Worm (Caenorhabditis elegans) whole organism, late embryonic: ENCODE measurements around the gene C09H5.7.

Experiments used
- C08G9.2 ChIP-seq: sonication (generic microtip); optimal IDR thresholded peaks from 2 replicates; lab custom pipeline; 2016; ENCODE audit warnings: mild to moderate bottlenecking, missing genetic modification characterization, moderate library complexity, missing compliant biosample characterization
- K02D7.2 ChIP-seq: sonication (generic microtip); optimal IDR thresholded peaks from 2 replicates; lab custom pipeline; 2017; ENCODE audit warnings: mild to moderate bottlenecking, missing genetic modification characterization, missing compliant biosample characterization
- Y22D7AL.16 ChIP-seq: sonication (generic microtip); optimal IDR thresholded peaks from 2 replicates; lab custom pipeline; 2016; ENCODE audit warnings: missing genetic modification characterization, missing compliant biosample characterization
- ahr-1 ChIP-seq: sonication (generic microtip); optimal IDR thresholded peaks from 2 replicates; lab custom pipeline; 2016; ENCODE audit warnings: missing genetic modification characterization, missing compliant biosample characterization
- ama-1 ChIP-seq: fragments of 150-350 bp; optimal IDR thresholded peaks from 2 replicates; lab custom pipeline; 2014
- ceh-14 ChIP-seq: sonication (generic microtip); optimal IDR thresholded peaks from 2 replicates; lab custom pipeline; 2016; ENCODE audit warnings: missing genotype, missing genetic modification characterization, missing compliant biosample characterization
- ceh-18 ChIP-seq: sonication (generic microtip); optimal IDR thresholded peaks from 2 replicates; lab custom pipeline; 2016; ENCODE audit warnings: missing genetic modification characterization, missing compliant biosample characterization
- ceh-24 ChIP-seq: sonication (generic microtip); optimal IDR thresholded peaks from 2 replicates; lab custom pipeline; 2016; ENCODE audit warnings: mild to moderate bottlenecking, missing genetic modification characterization, missing compliant biosample characterization
- ceh-31 ChIP-seq: sonication (generic microtip); optimal IDR thresholded peaks from 2 replicates; lab custom pipeline; 2016; ENCODE audit warnings: missing genetic modification characterization, missing compliant biosample characterization
- ceh-45 ChIP-seq: fragments of 200-800 bp; sonication (Bioruptor generic); IDR thresholded peaks from 2 replicates; pipeline ENCODE4 v1.3.6; 2022; ENCODE audit warnings: missing genetic modification reagents, missing genetic modification characterization, missing compliant biosample characterization
- ceh-6 ChIP-seq: fragments of 200-800 bp; sonication (Bioruptor generic); optimal IDR thresholded peaks from 2 replicates; lab custom pipeline; 2018; ENCODE audit warnings: mild to moderate bottlenecking, missing genetic modification characterization, missing compliant biosample characterization
- ceh-9 ChIP-seq: sonication (generic microtip); optimal IDR thresholded peaks from 2 replicates; lab custom pipeline; 2016; ENCODE audit warnings: mild to moderate bottlenecking, missing genetic modification characterization, inconsistent platforms, missing compliant biosample characterization
- che-1 ChIP-seq: sonication (generic microtip); optimal IDR thresholded peaks from 2 replicates; lab custom pipeline; 2016; ENCODE audit warnings: mild to moderate bottlenecking, missing genetic modification characterization, missing compliant biosample characterization
- elt-2 ChIP-seq: sonication (generic microtip); optimal IDR thresholded peaks from 2 replicates; lab custom pipeline; 2016; ENCODE audit warnings: missing genetic modification reagents, missing genetic modification characterization, missing compliant biosample characterization
- elt-4 ChIP-seq: sonication (generic microtip); optimal IDR thresholded peaks from 2 replicates; lab custom pipeline; 2016; ENCODE audit warnings: missing genetic modification characterization, missing compliant biosample characterization
- eyg-1 ChIP-seq: sonication (generic microtip); optimal IDR thresholded peaks from 2 replicates; lab custom pipeline; 2016; ENCODE audit warnings: missing genotype, missing genetic modification characterization, missing compliant biosample characterization
- fax-1 ChIP-seq: sonication (generic microtip); optimal IDR thresholded peaks from 2 replicates; lab custom pipeline; 2016; ENCODE audit warnings: missing genotype, missing genetic modification characterization, missing compliant biosample characterization
- fkh-10 ChIP-seq: fragments of 150-350 bp; optimal IDR thresholded peaks from 2 replicates; lab custom pipeline; 2014; ENCODE audit warnings: missing biosample characterization, missing genetic modification reagents, missing genetic modification characterization
- fkh-6 ChIP-seq: sonication (generic microtip); optimal IDR thresholded peaks from 2 replicates; lab custom pipeline; 2016; ENCODE audit warnings: missing genetic modification characterization, missing compliant biosample characterization
- gmeb-2 ChIP-seq: sonication (generic microtip); optimal IDR thresholded peaks from 2 replicates; lab custom pipeline; 2016; ENCODE audit warnings: missing genetic modification characterization, inconsistent platforms, missing compliant biosample characterization
- hlh-13 ChIP-seq: fragments of 200-800 bp; sonication (Bioruptor generic); optimal IDR thresholded peaks from 2 replicates; lab custom pipeline; 2018; ENCODE audit warnings: mild to moderate bottlenecking, missing genetic modification characterization, missing compliant biosample characterization
- hlh-15 ChIP-seq: sonication (generic microtip); optimal IDR thresholded peaks from 2 replicates; lab custom pipeline; 2016; ENCODE audit warnings: missing genetic modification characterization, missing compliant biosample characterization
- lim-6 ChIP-seq: sonication (generic microtip); optimal IDR thresholded peaks from 2 replicates; lab custom pipeline; 2016; ENCODE audit warnings: missing genetic modification characterization, missing compliant biosample characterization
- odd-2 ChIP-seq: sonication (generic microtip); optimal IDR thresholded peaks from 2 replicates; lab custom pipeline; 2017; ENCODE audit warnings: antibody characterized with exemption, mild to moderate bottlenecking, missing genetic modification characterization, missing compliant biosample characterization
- pag-3 ChIP-seq: sonication (generic microtip); optimal IDR thresholded peaks from 2 replicates; lab custom pipeline; 2016; ENCODE audit warnings: missing compliant biosample characterization, missing genetic modification characterization, borderline replicate concordance
- pha-4 ChIP-seq: fragments of 150-350 bp; optimal IDR thresholded peaks from 2 replicates; lab custom pipeline; 2018; ENCODE audit warnings: missing biosample characterization, missing genetic modification reagents, missing genetic modification characterization
- ref-2 ChIP-seq: sonication (generic microtip); optimal IDR thresholded peaks from 2 replicates; lab custom pipeline; 2016; ENCODE audit warnings: missing genetic modification characterization, missing compliant biosample characterization
- rnt-1 ChIP-seq: sonication (generic microtip); optimal IDR thresholded peaks from 2 replicates; lab custom pipeline; 2016; ENCODE audit warnings: missing genetic modification characterization, missing compliant biosample characterization
- sdc-2 ChIP-seq: sonication (generic microtip); optimal IDR thresholded peaks from 2 replicates; lab custom pipeline; 2016; ENCODE audit warnings: missing genotype, missing genetic modification characterization, missing compliant biosample characterization
- sox-4 ChIP-seq: sonication (generic microtip); optimal IDR thresholded peaks from 2 replicates; lab custom pipeline; 2017; ENCODE audit warnings: mild to moderate bottlenecking, missing genetic modification characterization, inconsistent platforms, missing compliant biosample characterization
- syd-9 ChIP-seq: sonication (generic microtip); optimal IDR thresholded peaks from 2 replicates; lab custom pipeline; 2016; ENCODE audit warnings: mild to moderate bottlenecking, missing genetic modification characterization, moderate library complexity, missing compliant biosample characterization
- unc-55 ChIP-seq: sonication (generic microtip); optimal IDR thresholded peaks from 2 replicates; lab custom pipeline; 2017; ENCODE audit warnings: missing biosample characterization, missing genetic modification reagents, missing genetic modification characterization
- zip-5 ChIP-seq: sonication (generic microtip); optimal IDR thresholded peaks from 2 replicates; lab custom pipeline; 2016; ENCODE audit warnings: missing genetic modification characterization, missing compliant biosample characterization

C09H5.7 gene

DNA sequence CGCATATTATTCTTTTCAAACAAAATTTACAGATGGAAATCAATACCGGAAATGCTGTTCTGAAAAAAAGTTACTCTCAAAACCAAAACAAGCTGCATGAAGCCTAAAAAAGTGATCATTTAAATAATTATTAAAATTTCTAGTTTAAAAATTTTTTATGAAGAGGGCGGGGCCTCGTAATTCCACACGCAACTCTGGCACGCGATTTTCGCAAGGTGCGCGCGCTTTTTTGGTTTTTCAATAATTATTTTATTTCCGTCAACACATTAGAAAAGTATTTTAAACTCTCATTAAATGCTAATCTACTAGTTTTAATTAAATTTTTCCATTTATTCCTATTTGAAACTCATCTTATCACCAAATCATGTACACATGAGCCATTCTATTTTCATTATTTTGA is 44.7 kb upstream of the C09H5.7 start:
- no peak for TF ChIP-seq unc-55
- no peak for TF ChIP-seq ceh-31
- no peak for TF ChIP-seq rnt-1
- TF ChIP-seq hlh-15 (tag; lab: Kevin White, UChicago), result no peak
- no peak for TF ChIP-seq hlh-13 (GFP tag; lab: Kevin White, UChicago)
- no peak for TF ChIP-seq ceh-24 (tag; lab: Kevin White, UChicago)

DNA sequence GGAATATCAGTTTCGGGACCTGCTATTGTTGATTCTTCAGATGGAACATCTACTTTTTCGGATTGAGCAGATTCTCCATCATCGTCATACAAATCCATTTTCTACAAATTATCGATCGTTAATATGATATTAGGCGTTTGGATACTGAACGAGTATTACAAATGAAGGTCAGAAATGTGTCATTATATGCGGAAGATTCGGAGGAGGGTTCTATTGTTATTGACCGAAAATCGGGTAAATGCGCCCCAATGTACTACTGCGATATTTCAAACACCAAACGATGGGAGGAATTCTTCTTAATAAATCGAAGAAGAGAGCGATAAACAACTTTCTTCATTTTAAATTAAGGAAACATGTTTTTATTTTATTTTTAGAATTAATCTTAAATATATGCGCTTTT is 44.2 kb upstream of the C09H5.7 start, which contains the start of gene spr-1:
TSS of gene spr-1 (minus strand) at position 101 of the 400 bp plus-strand sequence.
- TF ChIP-seq zip-5 (tag; lab: Kevin White, UChicago), result no peak
- no peak for TF ChIP-seq fkh-6 (tag; lab: Kevin White, UChicago)
- no peak for TF ChIP-seq sox-4 (tag; lab: Kevin White, UChicago)
- no peak for TF ChIP-seq ref-2 (tag; lab: Kevin White, UChicago)

DNA sequence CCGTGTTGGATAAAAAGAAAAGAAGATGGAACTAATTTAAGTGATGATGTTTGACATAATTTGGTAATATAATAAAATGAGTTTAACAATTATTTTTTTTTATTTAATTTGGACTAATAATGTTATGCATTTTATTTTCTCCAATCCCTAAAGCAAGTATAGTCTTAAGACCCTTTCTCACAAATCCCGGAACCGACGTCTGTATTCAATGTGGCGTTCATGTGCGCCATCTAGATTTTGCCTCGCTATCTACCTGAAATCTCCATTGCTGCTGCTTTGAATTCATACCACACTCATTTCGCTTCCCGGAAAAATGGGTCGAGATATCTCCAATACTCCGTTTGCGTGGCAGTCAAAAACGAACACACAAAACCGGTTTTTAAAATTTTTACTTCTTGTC is 38.3 kb upstream of the C09H5.7 start, which contains the start of gene D1014.5:
TSS of gene D1014.5 (plus strand) at position 301 of the 400 bp plus-strand sequence.
- TF ChIP-seq eyg-1 (tag; lab: Kevin White, UChicago), result no peak
- TF ChIP-seq Y22D7AL.16 (tag; lab: Kevin White, UChicago), result no peak
- TF ChIP-seq ceh-18, result no peak
- no peak for TF ChIP-seq elt-4 (tag; lab: Kevin White, UChicago)
- no peak for TF ChIP-seq ceh-31
- TF ChIP-seq che-1 (tag; lab: Kevin White, UChicago), result no peak

DNA sequence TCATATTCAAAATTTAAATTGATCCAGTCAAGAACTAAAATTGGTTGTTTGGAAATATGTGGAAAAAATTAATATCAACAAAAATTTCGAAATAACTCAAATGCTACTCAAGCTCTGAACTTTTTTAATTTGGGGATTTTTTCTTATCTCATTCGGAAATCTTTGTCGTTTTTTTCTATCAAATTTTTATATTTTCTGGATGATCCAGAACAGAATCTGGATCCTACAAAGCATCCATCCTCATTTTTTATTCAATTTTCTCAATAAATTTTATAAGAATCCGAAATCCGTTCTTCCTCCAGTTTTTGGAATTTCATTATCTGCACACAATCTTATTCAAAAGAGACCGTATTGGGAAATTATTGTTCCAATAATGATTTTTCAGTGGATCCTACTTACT is 35.8 kb upstream of the C09H5.7 start, which contains the start of gene D1014.6:
TSS of gene D1014.6 (plus strand) at position 301 of the 400 bp plus-strand sequence.
- TF ChIP-seq K02D7.2 (tag; lab: Kevin White, UChicago), result no peak
- TF ChIP-seq sox-4 (tag; lab: Kevin White, UChicago), result no peak

DNA sequence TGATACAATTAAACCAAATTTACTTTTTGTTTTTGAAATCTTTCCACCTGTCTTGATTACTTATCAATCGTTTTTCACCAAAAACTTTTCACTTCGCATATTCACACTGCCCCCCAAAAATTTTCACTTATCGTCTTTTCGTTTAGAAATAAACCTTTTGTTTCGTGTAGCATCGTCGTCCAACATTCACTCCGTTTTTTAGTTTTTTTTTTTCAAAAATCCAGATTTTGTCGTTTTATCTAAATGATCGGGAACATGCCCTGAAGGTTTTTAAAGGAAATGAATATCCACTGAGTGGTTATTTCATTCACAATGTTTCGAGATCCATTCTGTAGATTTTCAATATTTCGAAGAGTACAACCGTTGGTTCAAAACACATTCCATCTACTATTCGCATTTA is 32.9 kb upstream of the C09H5.7 start, which contains the start of gene D1014.7:
TSS of gene D1014.7 (plus strand) at position 301 of the 400 bp plus-strand sequence.
- TF ChIP-seq ceh-45 (GFP tag; lab: Robert Waterston, UW) (no peak), C08G9.2 (no peak)
- TF ChIP-seq, all 69 proteins: peak for 0

DNA sequence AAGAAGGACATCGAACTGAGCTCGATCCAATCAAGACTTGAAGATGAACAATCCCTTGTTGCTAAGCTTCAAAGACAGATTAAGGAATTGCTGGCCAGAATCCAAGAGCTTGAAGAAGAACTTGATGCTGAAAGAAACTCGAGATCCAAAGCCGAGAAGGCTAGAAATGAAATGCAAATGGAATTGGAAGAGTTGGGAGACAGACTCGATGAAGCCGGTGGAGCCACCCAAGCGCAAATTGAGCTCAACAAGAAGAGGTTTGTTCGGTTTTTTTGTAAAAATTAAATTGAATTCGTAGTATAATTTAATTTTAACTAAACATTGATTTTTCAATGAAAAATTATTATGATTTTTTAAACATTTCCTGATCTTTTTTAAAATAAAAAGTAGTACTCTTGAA is 29.5 kb upstream of the C09H5.7 start:
- TF ChIP-seq rnt-1 (no peak), ceh-6 (GFP tag; lab: Kevin White, UChicago) (no peak), ahr-1 (tag; lab: Kevin White, UChicago) (no peak), pag-3 (no peak), eyg-1 (tag; lab: Kevin White, UChicago) (no peak), sdc-2 (tag; lab: Kevin White, UChicago) (no peak), ceh-24 (tag; lab: Kevin White, UChicago) (no peak), elt-4 (tag; lab: Kevin White, UChicago) (no peak), fax-1 (tag; lab: Kevin White, UChicago) (no peak), ceh-9 (tag; lab: Kevin White, UChicago) (no peak), odd-2 (tag; lab: Kevin White, UChicago) (no peak), gmeb-2 (tag; lab: Kevin White, UChicago) (no peak), elt-2 (tag; lab: Kevin White, UChicago) (no peak), syd-9 (tag; lab: Kevin White, UChicago) (no peak)

DNA sequence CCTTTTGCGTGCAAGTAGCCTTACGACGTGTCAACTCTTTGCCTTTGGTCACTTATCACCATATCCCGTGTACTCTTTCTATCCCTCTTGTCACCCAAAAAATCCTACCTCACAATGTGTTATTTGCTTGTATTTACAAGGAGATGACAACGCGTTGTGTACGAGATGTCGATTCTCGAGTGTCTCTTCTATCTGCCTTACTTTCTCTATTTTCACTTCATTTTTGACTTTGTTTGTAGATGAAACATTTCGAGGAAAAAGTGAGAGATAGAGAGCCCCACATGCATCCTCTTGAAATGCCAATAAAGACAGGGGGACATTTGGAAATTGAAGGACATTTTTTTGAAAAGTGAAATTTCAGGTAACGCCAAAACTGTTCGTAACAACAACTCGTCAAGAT is 25.8 kb upstream of the C09H5.7 start:
- TF ChIP-seq ceh-14 (tag; lab: Kevin White, UChicago) (no peak), lim-6 (tag; lab: Kevin White, UChicago) (no peak), pha-4 (tag; lab: Kevin White, UChicago) (no peak), pag-3 (no peak), ref-2 (tag; lab: Kevin White, UChicago) (no peak), ceh-45 (GFP tag; lab: Robert Waterston, UW) (no peak), sox-4 (tag; lab: Kevin White, UChicago) (no peak), fkh-10 (no peak), ama-1 (lab: Kevin White, UChicago) (no peak)
